Worm (Caenorhabditis elegans) whole organism, L3 larva: Measurements from ENCODE around the gene srz-103.
"Not testable (repeated sequence)": the region's sequence is repeated elsewhere in the genome, so short reads cannot be mapped to it uniquely, and the experiment has no call there.

Experiments used
- aly-2 ChIP-seq: fragments of 150-350 bp; optimal IDR thresholded peaks from 2 replicates; lab custom pipeline; 2014; ENCODE audit warnings: missing biosample characterization, missing genetic modification characterization
- ama-1 ChIP-seq: fragments of 150-350 bp; optimal IDR thresholded peaks from 2 replicates; lab custom pipeline; 2018
- ceh-16 ChIP-seq: sonication (generic microtip); optimal IDR thresholded peaks from 2 replicates; lab custom pipeline; 2017; ENCODE audit warnings: missing biosample characterization, missing genetic modification characterization
- ceh-82 ChIP-seq: fragments of 150-350 bp; optimal IDR thresholded peaks from 2 replicates; lab custom pipeline; 2014; ENCODE audit warnings: missing biosample characterization, missing genetic modification characterization
- ceh-9 ChIP-seq: sonication (generic microtip); optimal IDR thresholded peaks from 2 replicates; lab custom pipeline; 2018; ENCODE audit warnings: missing biosample characterization, missing genetic modification characterization
- daf-12 ChIP-seq: fragments of 150-350 bp; optimal IDR thresholded peaks from 2 replicates; lab custom pipeline; 2014; ENCODE audit warnings: missing biosample characterization, missing genetic modification reagents, missing genetic modification characterization
- egl-27 ChIP-seq: sonication (generic microtip); optimal IDR thresholded peaks from 4 replicates; lab custom pipeline; 2017; ENCODE audit warnings: missing biosample characterization, missing genetic modification reagents, missing genetic modification characterization
- egl-5 ChIP-seq: fragments of 150-350 bp; optimal IDR thresholded peaks from 2 replicates; lab custom pipeline; 2017; ENCODE audit warnings: missing biosample characterization, missing genetic modification reagents, missing genetic modification characterization, inconsistent platforms
- elt-3 ChIP-seq, 3 experiments: fragments of 150-350 bp in 1 of 3; sonication (generic microtip) in 2 of 3; optimal IDR thresholded peaks; 2 replicates in 2 of 3; 4 replicates in 1 of 3; lab custom pipeline; 2014 to 2017; ENCODE audit warnings: missing biosample characterization in 3 of 3, missing genetic modification characterization in 3 of 3
- eor-1 ChIP-seq, 2 experiments: fragments of 150-350 bp; optimal IDR thresholded peaks; 2 replicates each; lab custom pipeline; 2014 to 2018; ENCODE audit warnings: missing biosample characterization in 2 of 2, missing genetic modification characterization in 2 of 2
- fkh-10 ChIP-seq: sonication (generic microtip); optimal IDR thresholded peaks from 2 replicates; lab custom pipeline; 2017; ENCODE audit warnings: missing biosample characterization, missing genetic modification reagents, missing genetic modification characterization
- fos-1 ChIP-seq: fragments of 150-350 bp; optimal IDR thresholded peaks from 2 replicates; lab custom pipeline; 2014; ENCODE audit warnings: missing biosample characterization, missing genetic modification characterization
- hmg-11 ChIP-seq: sonication (generic microtip); optimal IDR thresholded peaks from 2 replicates; lab custom pipeline; 2016; ENCODE audit warnings: missing genetic modification characterization, missing compliant biosample characterization
- jun-1 ChIP-seq: fragments of 150-350 bp; optimal IDR thresholded peaks from 2 replicates; lab custom pipeline; 2014; ENCODE audit warnings: missing biosample characterization, missing genetic modification reagents, missing genetic modification characterization
- lin-39 ChIP-seq: fragments of 150-350 bp; optimal IDR thresholded peaks from 2 replicates; lab custom pipeline; 2018; ENCODE audit warnings: missing biosample characterization, missing genetic modification reagents, missing genetic modification characterization
- lsy-12 ChIP-seq: sonication (generic microtip); optimal IDR thresholded peaks from 2 replicates; lab custom pipeline; 2016; ENCODE audit warnings: mild to moderate bottlenecking, missing genetic modification characterization, missing compliant biosample characterization
- mdl-1 ChIP-seq: fragments of 150-350 bp; optimal IDR thresholded peaks from 2 replicates; lab custom pipeline; 2014; ENCODE audit warnings: missing biosample characterization, missing genetic modification characterization
- mml-1 ChIP-seq: fragments of 150-350 bp; sonication (generic microtip); optimal IDR thresholded peaks from 3 replicates; lab custom pipeline; 2014; ENCODE audit warnings: missing biosample characterization, missing genetic modification characterization
- nfya-1 ChIP-seq: sonication (generic microtip); optimal IDR thresholded peaks from 2 replicates; lab custom pipeline; 2017; ENCODE audit warnings: missing genetic modification characterization, mild to moderate bottlenecking, missing compliant biosample characterization, antibody characterized with exemption, moderate library complexity; ENCODE audit not compliant: insufficient read depth
- nhr-11 ChIP-seq: fragments of 150-350 bp; optimal IDR thresholded peaks from 2 replicates; lab custom pipeline; 2014; ENCODE audit warnings: missing biosample characterization, missing genetic modification characterization
- nhr-12 ChIP-seq: fragments of 150-350 bp; optimal IDR thresholded peaks from 2 replicates; lab custom pipeline; 2014; ENCODE audit warnings: missing biosample characterization, missing genetic modification characterization
- nhr-23 ChIP-seq: fragments of 150-350 bp; optimal IDR thresholded peaks from 2 replicates; lab custom pipeline; 2014; ENCODE audit warnings: missing biosample characterization, missing genetic modification reagents, missing genetic modification characterization
- nhr-237 ChIP-seq: fragments of 150-350 bp; optimal IDR thresholded peaks from 2 replicates; lab custom pipeline; 2014; ENCODE audit warnings: missing biosample characterization, missing genetic modification characterization
- nhr-25 ChIP-seq: sonication (generic microtip); optimal IDR thresholded peaks from 2 replicates; lab custom pipeline; 2017; ENCODE audit warnings: missing biosample characterization, missing genetic modification characterization
- nhr-43 ChIP-seq: sonication (generic microtip); optimal IDR thresholded peaks from 2 replicates; lab custom pipeline; 2016; ENCODE audit warnings: mild to moderate bottlenecking, missing genetic modification characterization, missing compliant biosample characterization; ENCODE audit not compliant: poor library complexity, severe bottlenecking
- nhr-67 ChIP-seq: fragments of 150-350 bp; optimal IDR thresholded peaks from 2 replicates; lab custom pipeline; 2014; ENCODE audit warnings: missing biosample characterization, missing genetic modification characterization
- nhr-77 ChIP-seq: fragments of 150-350 bp; optimal IDR thresholded peaks from 2 replicates; lab custom pipeline; 2014; ENCODE audit warnings: missing biosample characterization, missing genetic modification characterization
- pha-4 ChIP-seq: fragments of 150-350 bp; optimal IDR thresholded peaks from 2 replicates; lab custom pipeline; 2014; ENCODE audit warnings: missing biosample characterization, missing genetic modification reagents, missing genetic modification characterization
- skn-1 ChIP-seq: fragments of 150-350 bp; optimal IDR thresholded peaks from 2 replicates; lab custom pipeline; 2014; ENCODE audit warnings: missing biosample characterization, missing genetic modification characterization
- tbx-2 ChIP-seq: sonication (generic microtip); optimal IDR thresholded peaks from 2 replicates; lab custom pipeline; 2016; ENCODE audit warnings: mild to moderate bottlenecking, missing genetic modification characterization, missing compliant biosample characterization
- unc-62 ChIP-seq: fragments of 150-350 bp; sonication (generic microtip); optimal IDR thresholded peaks from 4 replicates; lab custom pipeline; 2014; ENCODE audit warnings: missing biosample characterization, missing genetic modification reagents, missing genetic modification characterization
- zag-1 ChIP-seq: fragments of 150-350 bp; optimal IDR thresholded peaks from 2 replicates; lab custom pipeline; 2014; ENCODE audit warnings: missing biosample characterization, missing genetic modification characterization
- ztf-11 ChIP-seq: fragments of 150-350 bp; optimal IDR thresholded peaks from 2 replicates; lab custom pipeline; 2014; ENCODE audit warnings: missing biosample characterization, missing genetic modification characterization

The srz-103 gene

ce11 chrV:16674399-16674798 lies 4.7 kb downstream of the srz-103 start:
- TF ChIP-seq mml-1 (tag; lab: Kevin White, UChicago) (no peak), jun-1 (tag; lab: Kevin White, UChicago) (no peak), nhr-23 (tag; lab: Kevin White, UChicago) (no peak), zag-1 (no peak), ztf-11 (tag; lab: Kevin White, UChicago) (no peak), nhr-43 (tag; lab: Kevin White, UChicago) (no peak), aly-2 (tag; lab: Kevin White, UChicago) (no peak), eor-1 (tag; optimal IDR thresholded peaks at IDR 0.05; lab: Kevin White, UChicago) (no peak), pha-4 (tag; lab: Kevin White, UChicago) (no peak), hmg-11 (no peak), skn-1 (tag; lab: Kevin White, UChicago) (no peak), nhr-77 (tag; lab: Kevin White, UChicago) (no peak), fkh-10 (GFP tag; lab: Kevin White, UChicago) (no peak), ceh-82 (tag; lab: Kevin White, UChicago) (no peak), elt-3 (tag; optimal IDR thresholded peaks at IDR 0.05; lab: Kevin White, UChicago) (no peak), nhr-12 (no peak), ceh-9 (tag; lab: Kevin White, UChicago) (no peak), egl-5 (tag; lab: Kevin White, UChicago) (no peak), mdl-1 (tag; lab: Kevin White, UChicago) (no peak)

ce11 chrV:16672198-16672597 lies 6.9 kb downstream of the srz-103 start, which contains the start of gene F14F8.8:
Gene F14F8.8, minus strand, starts transcription at chrV:16672298.
- TF ChIP-seq nhr-11 (tag; lab: Kevin White, UChicago): no peak
- TF ChIP-seq nhr-25 (tag; lab: Kevin White, UChicago): no peak
- TF ChIP-seq fos-1: no peak
- no peak for TF ChIP-seq unc-62 (GFP tag; lab: Kevin White, UChicago)
- no peak for TF ChIP-seq egl-27 (tag; lab: Kevin White, UChicago)
- TF ChIP-seq nfya-1: no peak

DNA sequence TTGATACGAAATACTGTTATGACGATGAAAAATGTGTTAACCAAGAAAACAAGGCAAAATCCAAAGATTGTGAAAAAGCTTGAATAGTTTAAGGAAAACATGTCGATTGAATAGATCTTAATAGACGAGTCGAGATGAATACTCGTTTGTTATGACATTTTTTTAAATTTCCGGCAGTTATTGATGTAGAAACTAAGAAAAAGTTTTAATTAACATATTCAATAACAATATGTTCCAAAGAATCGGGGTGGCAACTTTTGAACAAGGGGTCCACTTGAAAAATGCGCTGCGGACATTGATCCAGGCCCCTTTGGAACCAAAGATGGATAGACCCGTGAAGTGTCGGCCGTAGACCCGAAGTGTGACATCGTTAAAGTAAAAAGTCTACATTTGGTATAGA lies 7.9 kb downstream of the srz-103 start, which contains the start of gene str-61:
Gene str-61, minus strand, starts transcription at position 101 of the 400 bp plus-strand sequence.
- TF ChIP-seq fos-1 (no peak), nhr-67 (no peak), lin-39 (tag; lab: Kevin White, UChicago) (no peak), nhr-77 (tag; lab: Kevin White, UChicago) (no peak), ceh-16 (no peak), elt-3 (tag; optimal IDR thresholded peaks at IDR 0.05; lab: Kevin White, UChicago) (no peak), nhr-11 (tag; lab: Kevin White, UChicago) (no peak), lsy-12 (tag; lab: Kevin White, UChicago) (no peak), ama-1 (lab: Kevin White, UChicago) (no peak)

DNA sequence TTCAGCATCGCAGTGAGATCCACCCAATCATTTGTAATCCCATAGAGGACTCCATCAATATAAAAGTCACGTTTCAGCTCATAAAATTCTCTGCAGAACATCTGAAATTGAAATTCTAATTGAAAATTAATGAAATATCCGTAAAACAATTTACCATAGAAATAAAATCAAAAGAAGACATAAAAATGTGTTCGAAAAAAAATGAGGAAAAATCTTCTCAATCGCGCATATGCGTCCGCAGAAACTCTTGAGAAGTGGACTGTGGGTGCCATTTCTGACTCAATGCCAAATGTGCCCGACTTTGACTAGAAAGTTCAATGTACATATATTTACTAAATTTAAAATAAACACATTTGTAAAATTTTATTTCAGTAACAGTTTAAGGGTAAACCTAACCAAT lies 10.7 kb downstream of the srz-103 start, which contains the start of gene F14F8.9:
Gene F14F8.9, minus strand, starts transcription at position 101 of the 400 bp plus-strand sequence.
- no peak for TF ChIP-seq ceh-16
- TF ChIP-seq lin-39 (tag; lab: Kevin White, UChicago): no peak

DNA sequence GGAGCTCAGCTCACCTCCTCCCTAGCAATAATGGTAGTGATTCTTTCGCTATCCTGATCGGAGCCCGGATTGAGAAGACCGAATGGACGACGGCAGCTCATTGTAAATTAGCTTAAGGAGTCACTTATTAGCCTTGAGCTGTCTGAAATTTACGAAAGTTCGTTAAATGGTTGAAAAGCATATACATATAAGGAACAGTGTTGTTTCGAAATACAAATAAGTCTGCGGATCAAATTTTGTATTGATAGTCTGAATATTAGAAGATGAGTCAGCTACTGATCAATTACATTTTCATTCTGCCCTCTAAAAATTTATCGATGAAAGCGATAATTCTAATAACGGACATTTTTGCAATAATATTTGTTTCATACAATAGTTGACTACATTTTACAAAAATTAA lies 12.5 kb downstream of the srz-103 start, which contains the start of gene F14F8.14:
Gene F14F8.14, minus strand, starts transcription at position 101 of the 400 bp plus-strand sequence.
- TF ChIP-seq daf-12: no peak
- TF ChIP-seq tbx-2 (tag; lab: Kevin White, UChicago): no peak
- no peak for TF ChIP-seq lin-39 (tag; lab: Kevin White, UChicago)

DNA sequence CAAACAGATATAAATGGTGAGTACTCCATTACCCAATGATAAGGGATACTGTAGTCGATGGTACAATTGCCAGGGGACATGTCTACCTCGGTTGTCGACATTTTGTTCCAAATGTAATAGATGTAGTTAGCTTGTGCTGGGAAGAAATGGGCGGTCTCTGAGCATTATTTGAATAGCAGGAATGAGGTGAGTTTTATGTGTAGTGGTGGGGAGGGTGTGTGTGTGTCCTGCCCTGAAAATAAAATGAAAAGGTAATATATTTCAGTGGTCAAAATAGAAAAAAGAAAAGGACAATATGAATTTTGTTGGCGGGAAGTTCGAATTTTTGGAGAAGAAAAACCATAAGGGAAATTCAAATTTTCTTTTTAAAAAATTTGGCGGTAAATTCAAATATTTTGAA lies 18.3 kb downstream of the srz-103 start, which contains the start of gene Y70C5B.2:
Gene Y70C5B.2, minus strand, starts transcription at position 101 of the 400 bp plus-strand sequence.
- not testable (repeated sequence) for TF ChIP-seq nhr-11 (tag; lab: Kevin White, UChicago); nhr-237 (tag; lab: Kevin White, UChicago); hmg-11
